Worm (Caenorhabditis elegans): Measurements from ENCODE around the gene F57B9.3.
"Not testable (repeated sequence)": the region's sequence is repeated elsewhere in the genome, so short reads cannot be mapped to it uniquely, and the experiment has no call there.

The F57B9.3 gene

DNA sequence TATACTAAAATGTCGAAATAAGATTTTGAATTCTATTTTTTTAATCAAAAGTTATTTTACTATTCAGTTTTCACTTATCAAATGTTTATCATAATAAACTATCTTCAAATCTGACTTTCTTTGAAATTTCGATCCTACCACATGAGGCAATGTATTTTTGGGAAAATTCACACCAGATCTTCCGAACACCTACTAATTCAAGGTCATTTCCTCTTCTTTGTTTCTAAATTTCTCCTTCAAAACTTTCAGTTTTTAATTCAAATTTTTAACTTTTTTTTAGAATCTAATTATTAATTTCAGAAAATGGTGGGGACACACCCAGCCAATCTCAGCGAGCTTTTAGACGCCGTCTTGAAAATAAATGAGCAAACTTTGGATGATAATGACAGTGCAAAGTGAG is 40.0 kb downstream of the F57B9.3 start, which contains the start of gene ceh-20:
ceh-20 (plus strand) TSS at position 301 of the 400 bp plus-strand sequence.
- TF ChIP-seq ceh-45 (GFP tag; IDR thresholded peaks at IDR 0.05) (no peak), ceh-19 (GFP tag; optimal IDR thresholded peaks at IDR 0.05) (no peak), pqm-1 (tag; optimal IDR thresholded peaks at IDR 0.05) (no peak), sox-4 (tag; optimal IDR thresholded peaks at IDR 0.05) (no peak), ets-4 (tag; optimal IDR thresholded peaks at IDR 0.05) (no peak), ztf-16 (tag; optimal IDR thresholded peaks at IDR 0.05) (no peak)

DNA sequence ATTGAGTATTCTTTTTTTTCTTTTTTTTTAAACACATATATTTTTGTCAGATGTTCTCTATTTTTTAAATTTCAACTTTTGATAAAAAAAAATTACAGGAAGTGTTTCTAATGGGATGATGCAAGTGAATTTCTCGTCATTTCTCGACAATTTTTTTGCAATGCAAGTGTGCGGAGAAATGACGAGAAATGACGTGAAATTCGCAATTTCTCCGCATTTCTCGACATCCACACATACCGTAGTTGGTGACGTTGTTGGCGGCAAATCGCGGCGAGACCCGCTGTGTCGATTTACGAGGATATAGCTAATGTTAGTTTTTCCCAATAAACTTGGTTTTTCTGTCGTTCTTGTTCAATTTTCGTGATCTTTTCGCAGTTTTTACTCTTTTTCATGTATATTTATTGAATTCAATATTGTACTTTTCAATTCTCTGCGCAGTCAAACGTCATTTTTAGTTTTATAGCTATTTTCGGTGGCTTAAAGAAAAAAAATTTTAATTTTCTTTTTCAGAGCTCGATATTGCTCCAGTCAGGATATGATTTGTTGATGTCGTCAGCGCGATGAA is 42.4 kb downstream of the F57B9.3 start, which contains the start of gene F31E3.6:
F31E3.6 (plus strand) TSS at position 93 of the 565 bp plus-strand sequence.
- TF ChIP-seq fkh-6 (tag; optimal IDR thresholded peaks at IDR 0.05); F13H6.1 (tag; optimal IDR thresholded peaks at IDR 0.05); ama-1 (optimal IDR thresholded peaks at IDR 0.05): not testable (repeated sequence)

DNA sequence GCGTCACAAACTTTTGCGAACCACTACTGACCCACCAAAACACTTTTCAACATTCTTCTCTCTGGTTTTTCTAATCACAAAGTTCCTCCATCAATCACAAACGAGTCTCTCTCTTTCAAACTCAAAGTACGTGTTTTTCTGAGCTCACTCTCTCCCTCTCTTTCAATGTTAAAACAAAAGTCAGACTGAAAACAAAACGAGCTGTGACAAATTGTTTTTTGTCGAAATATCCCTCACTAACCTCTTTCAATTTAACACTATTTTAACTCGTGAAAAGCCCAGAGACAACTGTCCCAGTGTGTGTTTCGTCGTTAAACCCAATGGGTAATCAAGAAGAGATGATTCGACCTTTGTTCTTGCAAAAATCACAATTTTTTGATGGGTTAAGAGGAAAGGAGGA is 48.4 kb downstream of the F57B9.3 start:
- TF ChIP-seq syd-9 (tag; optimal IDR thresholded peaks at IDR 0.05) (no peak), ceh-18 (tag; optimal IDR thresholded peaks at IDR 0.05) (peak; percentile 78)

DNA sequence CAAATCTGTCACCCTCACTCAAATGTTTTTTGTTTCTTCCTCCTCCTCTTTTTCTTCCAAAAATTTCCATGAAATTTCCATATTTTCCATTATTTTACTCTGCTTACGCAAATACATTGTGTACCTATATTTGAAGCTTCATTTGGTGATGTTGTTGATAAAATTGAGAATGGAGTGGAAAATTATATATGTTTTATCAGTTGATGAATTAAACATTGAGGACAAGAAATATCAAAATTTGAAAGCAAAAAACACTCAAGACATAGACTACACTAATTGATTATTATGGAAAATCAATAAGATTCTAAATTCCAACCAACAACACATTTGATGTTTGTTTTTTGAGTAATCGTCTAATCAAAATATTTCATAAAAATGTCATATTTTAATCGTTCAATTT is 49.6 kb downstream of the F57B9.3 start:
- TF ChIP-seq zip-5 (tag; optimal IDR thresholded peaks at IDR 0.05) (no peak), ceh-24 (tag; optimal IDR thresholded peaks at IDR 0.05) (no peak), K09A11.1 (tag; optimal IDR thresholded peaks at IDR 0.05; ENCODE audit: insufficient read depth) (no peak), ceh-22 (tag; optimal IDR thresholded peaks at IDR 0.05) (no peak), ztf-16 (tag; optimal IDR thresholded peaks at IDR 0.05) (no peak), syd-9 (tag; optimal IDR thresholded peaks at IDR 0.05) (no peak), npax-4 (tag; optimal IDR thresholded peaks at IDR 0.05) (no peak), C38D4.7 (GFP tag; optimal IDR thresholded peaks at IDR 0.05) (no peak), sdc-2 (tag; optimal IDR thresholded peaks at IDR 0.05) (no peak), mec-3 (tag; optimal IDR thresholded peaks at IDR 0.05; ENCODE audit: borderline replicate concordance) (no peak), ceh-19 (GFP tag; optimal IDR thresholded peaks at IDR 0.05) (no peak), nhr-232 (tag; optimal IDR thresholded peaks at IDR 0.05) (no peak), odd-2 (tag; optimal IDR thresholded peaks at IDR 0.05) (no peak), hlh-13 (GFP tag; optimal IDR thresholded peaks at IDR 0.05) (no peak), ceh-48 (tag; optimal IDR thresholded peaks at IDR 0.05) (no peak), lin-11 (tag; optimal IDR thresholded peaks at IDR 0.05) (no peak)

DNA sequence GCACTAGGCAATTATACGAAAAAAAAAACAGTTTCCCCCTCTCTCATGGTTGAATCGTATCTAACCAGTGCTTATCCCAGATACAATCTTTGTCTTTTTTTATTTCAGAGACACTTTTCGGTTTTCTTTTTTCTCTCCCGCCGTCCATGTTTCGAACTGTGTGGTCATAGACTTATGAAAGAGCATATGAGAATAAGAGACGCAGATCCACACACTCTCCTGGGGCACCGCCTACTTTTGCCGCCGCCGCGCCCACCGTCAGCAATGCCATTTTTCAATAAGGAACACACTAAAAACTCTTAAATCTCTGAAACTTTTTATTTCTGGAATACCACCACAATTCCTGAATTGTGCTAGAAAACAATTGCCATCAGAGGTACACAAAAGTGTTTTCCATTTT is 50.3 kb downstream of the F57B9.3 start, which contains the start of gene prk-1:
prk-1 (plus strand) TSS at position 269 of the 400 bp plus-strand sequence.
- TF ChIP-seq unc-3 (GFP tag; conservative IDR thresholded peaks at IDR 0.05) (no peak), unc-3 (tag; optimal IDR thresholded peaks at IDR 0.05) (no peak), pha-4 (tag; optimal IDR thresholded peaks at IDR 0.05) (no peak), tbx-7 (tag; optimal IDR thresholded peaks at IDR 0.05) (no peak), ets-4 (tag; optimal IDR thresholded peaks at IDR 0.05) (no peak), hlh-6 (tag; optimal IDR thresholded peaks at IDR 0.05) (no peak), elt-2 (tag; optimal IDR thresholded peaks at IDR 0.05) (no peak), F13H6.1 (tag; optimal IDR thresholded peaks at IDR 0.05) (no peak), unc-55 (GFP tag; optimal IDR thresholded peaks at IDR 0.05) (no peak), ztf-16 (tag; optimal IDR thresholded peaks at IDR 0.05) (no peak), unc-42 (tag; optimal IDR thresholded peaks at IDR 0.05) (no peak), pag-3 (tag; optimal IDR thresholded peaks at IDR 0.05; ENCODE audit: borderline replicate concordance) (no peak), pat-9 (tag; optimal IDR thresholded peaks at IDR 0.05) (no peak), pha-2 (tag; optimal IDR thresholded peaks at IDR 0.05) (no peak), ceh-19 (GFP tag; optimal IDR thresholded peaks at IDR 0.05) (no peak), unc-86 (tag; optimal IDR thresholded peaks at IDR 0.05) (no peak), dve-1 (tag; optimal IDR thresholded peaks at IDR 0.05) (no peak), pqm-1 (tag; optimal IDR thresholded peaks at IDR 0.05) (no peak), ceh-30 (tag; optimal IDR thresholded peaks at IDR 0.05) (no peak)
